Worm (Caenorhabditis elegans): ENCODE measurements around the gene hst-6.
A peak's percentile ranks its signal among the peaks of the same experiment; 100 is the strongest.

hst-6 gene

ce11 chrX:5275209-5275608 is at the start of gene hst-6:
TSS of gene hst-6 (plus strand) at chrX:5275561.
- TF ChIP-seq attf-5 (GFP tag; optimal IDR thresholded peaks at IDR 0.05) (peak; percentile 73), egl-44 (GFP tag; IDR thresholded peaks at IDR 0.05) (0 out of 2 replicates have a peak, but pooled peaks have one; percentile 44), snpc-3.4 (tag; optimal IDR thresholded peaks at IDR 0.05) (peak; percentile 43), gei-17 (GFP tag; optimal IDR thresholded peaks at IDR 0.05) (peak; percentile 31), lin-35 (GFP tag; optimal IDR thresholded peaks at IDR 0.05) (peak in 1 of 3 experiments; percentile 43), ZK185.1 (tag; optimal IDR thresholded peaks at IDR 0.05; ENCODE audit: poor library complexity, severe bottlenecking) (peak; percentile 57), Y53F4B.3 (GFP tag; IDR thresholded peaks at IDR 0.05) (no peak), nhr-120 (GFP tag; IDR thresholded peaks at IDR 0.05) (0 out of 2 replicates have a peak, but pooled peaks have one; percentile 62), hrde-1 (tag; optimal IDR thresholded peaks at IDR 0.05; ENCODE audit: borderline replicate concordance) (no peak), dpff-1 (tag; optimal IDR thresholded peaks at IDR 0.05) (no peak), let-607 (tag; optimal IDR thresholded peaks at IDR 0.05) (peak in 1 of 2 experiments; percentile 6), dox-1 (GFP tag; IDR thresholded peaks at IDR 0.05) (peak; percentile 72), ceh-27 (GFP tag; optimal IDR thresholded peaks at IDR 0.05) (peak; percentile 64), ceh-79 (tag; optimal IDR thresholded peaks at IDR 0.05) (no peak), zfh-2 (GFP tag; conservative IDR thresholded peaks at IDR 0.05) (peak; percentile 88), nhr-80 (tag; optimal IDR thresholded peaks at IDR 0.05) (peak; percentile 81), attf-3 (GFP tag; conservative IDR thresholded peaks at IDR 0.05) (peak; percentile 78), athp-1 (tag; optimal IDR thresholded peaks at IDR 0.05) (no peak), F39B2.1 (GFP tag; IDR thresholded peaks at IDR 0.05) (no peak), hsf-1 (GFP tag; IDR thresholded peaks at IDR 0.05) (no peak), ztf-18 (tag; optimal IDR thresholded peaks at IDR 0.05) (peak; percentile 17), cebp-1 (GFP tag; IDR thresholded peaks at IDR 0.05) (no peak), cebp-1 (tag; optimal IDR thresholded peaks at IDR 0.05) (peak; percentile 63), mcd-1 (GFP tag; IDR thresholded peaks at IDR 0.05) (peak; percentile 96), ekl-4 (GFP tag; IDR thresholded peaks at IDR 0.05) (peak; percentile 14; the same call in 1 of the 2 replicates), lin-40 (tag; optimal IDR thresholded peaks at IDR 0.05) (peak; percentile 46), hlh-12 (tag; optimal IDR thresholded peaks at IDR 0.05) (no peak), hmg-1.2 (GFP tag; IDR thresholded peaks at IDR 0.05) (peak; percentile 64; the same call in 1 of the 2 replicates)

- TF ChIP-seq let-526 (GFP tag; IDR thresholded peaks at IDR 0.05) (no peak), hlh-26 (GFP tag; conservative IDR thresholded peaks at IDR 0.05) (no peak), bed-2 (GFP tag; IDR thresholded peaks at IDR 0.05) (no peak), F55B11.4 (tag; optimal IDR thresholded peaks at IDR 0.05; ENCODE audit: borderline replicate concordance, insufficient read depth) (no peak), T07F8.4 (tag; optimal IDR thresholded peaks at IDR 0.05) (no peak), repo-1 (tag; optimal IDR thresholded peaks at IDR 0.05) (no peak), ceh-58 (GFP tag; IDR thresholded peaks at IDR 0.05) (no peak), madf-10 (tag; optimal IDR thresholded peaks at IDR 0.05) (no peak), sptf-2 (GFP tag; optimal IDR thresholded peaks at IDR 0.05) (no peak), ceh-100 (GFP tag; IDR thresholded peaks at IDR 0.05) (no peak), tlf-1 (GFP tag; optimal IDR thresholded peaks at IDR 0.05) (no peak), sdz-38 (tag; optimal IDR thresholded peaks at IDR 0.05) (no peak), ets-4 (GFP tag; optimal IDR thresholded peaks at IDR 0.05) (no peak)
Observed at ce11 chrX:5226265-5226664, 49.1 kb upstream of the hst-6 start, which contains the start of gene H28G03.3. TSS of gene H28G03.3 (minus strand) at chrX:5226365.

Data from whole organism, young adult.